Worm (Caenorhabditis elegans): Measurements from ENCODE around the gene srd-36.

- TF ChIP-seq nhr-76 (tag; optimal IDR thresholded peaks at IDR 0.05): no peak
- no peak for TF ChIP-seq elt-1 (tag; optimal IDR thresholded peaks at IDR 0.05)
- TF ChIP-seq pqm-1 (tag; optimal IDR thresholded peaks at IDR 0.05): peak; percentile 85
- TF ChIP-seq nhr-28 (tag; optimal IDR thresholded peaks at IDR 0.05): no peak
These were observed 34.3 kb upstream of the srd-36 start for ce11 chrX:13328868-13329267.
